Fruit fly (Drosophila melanogaster) whole organism, embryonic: ENCODE results near the gene eIF3i.

Experiments
- C15 ChIP-seq: fragments of 200-800 bp; sonication (Bioruptor generic); IDR thresholded peaks from 3 replicates; pipeline ENCODE4 v1.3.6; 2022; ENCODE audit warnings: missing biosample characterization, missing genetic modification characterization
- CG10267 ChIP-seq: fragments of 200-800 bp; sonication (Bioruptor generic); optimal IDR thresholded peaks from 2 replicates; lab custom pipeline; 2018; ENCODE audit warnings: missing biosample characterization, mild to moderate bottlenecking, missing genetic modification characterization, moderate library complexity
- CG12071 ChIP-seq: fragments of 200-800 bp; sonication (Bioruptor generic); optimal IDR thresholded peaks from 3 replicates; lab custom pipeline; 2018; ENCODE audit warnings: missing biosample characterization, mild to moderate bottlenecking, missing genetic modification characterization
- CG13624 ChIP-seq: fragments of 200-800 bp; sonication (Bioruptor generic); optimal IDR thresholded peaks from 2 replicates; lab custom pipeline; 2016; ENCODE audit warnings: missing biosample characterization, missing genetic modification characterization
- CG13894 ChIP-seq: fragments of 200-800 bp; sonication (Bioruptor generic); optimal IDR thresholded peaks from 3 replicates; lab custom pipeline; 2018; ENCODE audit warnings: missing biosample characterization, mild to moderate bottlenecking, missing genetic modification characterization, moderate library complexity
- CG14050 ChIP-seq: fragments of 200-800 bp; sonication (Bioruptor generic); IDR thresholded peaks from 3 replicates; pipeline ENCODE4 v1.3.6; 2022; ENCODE audit warnings: missing biosample characterization, missing genetic modification characterization
- CG15269 ChIP-seq: fragments of 200-800 bp; sonication (Bioruptor generic); optimal IDR thresholded peaks from 2 replicates; lab custom pipeline; 2018; ENCODE audit warnings: missing biosample characterization, mild to moderate bottlenecking, missing genetic modification characterization, moderate library complexity
- CG15479 ChIP-seq: fragments of 200-800 bp; sonication (Bioruptor generic); optimal IDR thresholded peaks from 3 replicates; lab custom pipeline; 2019; ENCODE audit warnings: missing biosample characterization, mild to moderate bottlenecking, missing genetic modification characterization, moderate library complexity
- CG16815 ChIP-seq: fragments of 200-800 bp; sonication (Bioruptor generic); optimal IDR thresholded peaks from 3 replicates; lab custom pipeline; 2017; ENCODE audit warnings: missing biosample characterization, mild to moderate bottlenecking, missing genetic modification characterization
- CG16863 ChIP-seq: fragments of 200-800 bp; sonication (Bioruptor generic); optimal IDR thresholded peaks from 3 replicates; lab custom pipeline; 2016; ENCODE audit warnings: missing biosample characterization, missing genetic modification characterization
- CG17912 ChIP-seq: fragments of 200-800 bp; sonication (Bioruptor generic); optimal IDR thresholded peaks from 2 replicates; lab custom pipeline; 2018; ENCODE audit warnings: missing biosample characterization, mild to moderate bottlenecking, missing genetic modification characterization
- CG2199 ChIP-seq: fragments of 200-800 bp; sonication (Bioruptor generic); IDR thresholded peaks from 3 replicates; pipeline ENCODE4 v1.3.6; 2022; ENCODE audit warnings: missing biosample characterization, missing genetic modification characterization
- CG2678 ChIP-seq: fragments of 200-800 bp; sonication (Bioruptor generic); optimal IDR thresholded peaks from 3 replicates; lab custom pipeline; 2019; ENCODE audit warnings: missing biosample characterization, mild to moderate bottlenecking, missing genetic modification characterization, moderate library complexity
- CG30403 ChIP-seq: fragments of 200-800 bp; sonication (Bioruptor generic); optimal IDR thresholded peaks from 3 replicates; lab custom pipeline; 2016; ENCODE audit warnings: missing biosample characterization, missing genetic modification characterization
- CG5245 ChIP-seq: fragments of 200-800 bp; sonication (Bioruptor generic); optimal IDR thresholded peaks from 3 replicates; lab custom pipeline; 2016; ENCODE audit warnings: missing biosample characterization, missing genetic modification characterization
- CG9876 ChIP-seq: fragments of 200-800 bp; sonication (Bioruptor generic); optimal IDR thresholded peaks from 2 replicates; lab custom pipeline; 2016; ENCODE audit warnings: missing biosample characterization, missing genetic modification characterization
- E2f1 ChIP-seq: fragments of 200-800 bp; sonication (Bioruptor generic); IDR thresholded peaks from 2 replicates; pipeline ENCODE4 v1.3.6; 2022; ENCODE audit warnings: missing biosample characterization, missing genetic modification characterization
- Fer1 ChIP-seq: fragments of 200-800 bp; sonication (Bioruptor generic); optimal IDR thresholded peaks from 2 replicates; lab custom pipeline; 2017; ENCODE audit warnings: missing biosample characterization, mild to moderate bottlenecking, missing genetic modification characterization
- Gsc ChIP-seq: fragments of 200-800 bp; sonication (Bioruptor generic); IDR thresholded peaks from 2 replicates; pipeline ENCODE4 v1.3.6; 2022; ENCODE audit warnings: missing biosample characterization, missing genetic modification characterization
- HLH4C ChIP-seq: fragments of 200-800 bp; sonication (Bioruptor generic); IDR thresholded peaks from 3 replicates; pipeline ENCODE4 v1.3.6; 2022; ENCODE audit warnings: missing biosample characterization, missing genetic modification characterization; ENCODE audit not compliant: partially characterized antibody
- Oli ChIP-seq: fragments of 200-800 bp; sonication (Bioruptor generic); optimal IDR thresholded peaks from 2 replicates; lab custom pipeline; 2018; ENCODE audit warnings: missing biosample characterization, mild to moderate bottlenecking, missing genetic modification characterization, moderate library complexity
- Sox102F ChIP-seq: fragments of 200-800 bp; sonication (Bioruptor generic); optimal IDR thresholded peaks from 2 replicates; lab custom pipeline; 2018; ENCODE audit warnings: missing biosample characterization, mild to moderate bottlenecking, missing genetic modification characterization, moderate library complexity
- ac ChIP-seq: fragments of 200-800 bp; sonication (Bioruptor generic); optimal IDR thresholded peaks from 3 replicates; lab custom pipeline; 2017; ENCODE audit warnings: missing biosample characterization, mild to moderate bottlenecking, missing genetic modification characterization
- ara ChIP-seq: fragments of 200-800 bp; sonication (Bioruptor generic); IDR thresholded peaks from 2 replicates; pipeline ENCODE4 v1.3.6; 2022; ENCODE audit warnings: missing biosample characterization, missing genetic modification characterization
- chm ChIP-seq: fragments of 200-800 bp; sonication (Bioruptor generic); IDR thresholded peaks from 2 replicates; pipeline ENCODE4 v1.3.6; 2022; ENCODE audit warnings: missing biosample characterization, missing genetic modification characterization
- dm ChIP-seq: fragments of 200-800 bp; sonication (Bioruptor generic); optimal IDR thresholded peaks from 3 replicates; lab custom pipeline; 2016; ENCODE audit warnings: missing biosample characterization, missing genetic modification characterization
- esg ChIP-seq: fragments of 200-800 bp; sonication (Bioruptor generic); conservative IDR thresholded peaks from 2 replicates; pipeline ENCODE4 v1.3.6; 2022; ENCODE audit warnings: missing biosample characterization, missing genetic modification characterization
- fd3F ChIP-seq: fragments of 200-800 bp; sonication (Bioruptor generic); optimal IDR thresholded peaks from 2 replicates; lab custom pipeline; 2018; ENCODE audit warnings: missing biosample characterization, mild to moderate bottlenecking, missing genetic modification characterization, moderate library complexity
- fd64A ChIP-seq: fragments of 200-800 bp; sonication (Bioruptor generic); optimal IDR thresholded peaks from 3 replicates; lab custom pipeline; 2018; ENCODE audit warnings: missing biosample characterization, mild to moderate bottlenecking, missing genetic modification characterization
- her ChIP-seq: fragments of 200-800 bp; sonication (Bioruptor generic); optimal IDR thresholded peaks from 2 replicates; lab custom pipeline; 2016; ENCODE audit warnings: missing biosample characterization, missing genetic modification characterization
- knrl ChIP-seq: fragments of 200-800 bp; sonication (Bioruptor generic); IDR thresholded peaks from 3 replicates; pipeline ENCODE4 v1.3.6; 2022; ENCODE audit warnings: missing biosample characterization, missing genetic modification characterization; ENCODE audit not compliant: partially characterized antibody
- lab ChIP-seq: fragments of 200-800 bp; sonication (Bioruptor generic); optimal IDR thresholded peaks from 3 replicates; lab custom pipeline; 2017; ENCODE audit warnings: missing biosample characterization, missing genetic modification characterization, mild to moderate bottlenecking, moderate library complexity, missing genetic modification reagents
- maf-S ChIP-seq: fragments of 200-800 bp; sonication (Bioruptor generic); optimal IDR thresholded peaks from 2 replicates; lab custom pipeline; 2016; ENCODE audit warnings: missing biosample characterization, missing genetic modification characterization
- oc ChIP-seq: fragments of 200-800 bp; sonication (Bioruptor generic); optimal IDR thresholded peaks from 2 replicates; lab custom pipeline; 2018; ENCODE audit warnings: missing biosample characterization, mild to moderate bottlenecking, missing genetic modification characterization, moderate library complexity
- org-1 ChIP-seq: fragments of 200-800 bp; sonication (Bioruptor generic); optimal IDR thresholded peaks from 2 replicates; lab custom pipeline; 2017; ENCODE audit warnings: missing biosample characterization, missing genetic modification characterization
- p53 ChIP-seq: fragments of 200-800 bp; sonication (Bioruptor generic); optimal IDR thresholded peaks from 2 replicates; lab custom pipeline; 2016; ENCODE audit warnings: missing biosample characterization, missing genetic modification characterization
- pan ChIP-seq, 4 experiments: fragments of >200 bp in 3 of 4; fragments of 200-800 bp in 1 of 4; sonication (Bioruptor generic) in 1 of 4; optimal IDR thresholded peaks in 3 of 4; IDR thresholded peaks in 1 of 4; 2 replicates each; pipeline versions ENCODE4 v1.3.6 to Lab custom; 2017 to 2022; ENCODE audit warnings: missing biosample characterization in 2 of 4, missing genetic modification characterization in 2 of 4, mixed read lengths in 1 of 4
- repo ChIP-seq: fragments of 200-800 bp; sonication (Bioruptor generic); optimal IDR thresholded peaks from 2 replicates; lab custom pipeline; 2016; ENCODE audit warnings: missing biosample characterization, missing genetic modification characterization
- sens ChIP-seq: fragments of 200-800 bp; sonication (Bioruptor generic); peaks from one replicate; lab custom pipeline; 2016; ENCODE audit warnings: missing biosample characterization, missing genetic modification characterization
- stc ChIP-seq: fragments of 200-800 bp; sonication (Bioruptor generic); IDR thresholded peaks from 2 replicates; pipeline ENCODE4 v1.3.6; 2022; ENCODE audit warnings: missing biosample characterization, missing genetic modification characterization
- tap ChIP-seq: fragments of 200-800 bp; optimal IDR thresholded peaks from 3 replicates; lab custom pipeline; 2019; ENCODE audit warnings: missing biosample characterization, mild to moderate bottlenecking, missing genetic modification characterization, moderate library complexity
- tna ChIP-seq: fragments of 200-800 bp; sonication (Bioruptor generic); IDR thresholded peaks from 2 replicates; pipeline ENCODE4 v1.3.6; 2022; ENCODE audit warnings: missing biosample characterization, missing genetic modification characterization; ENCODE audit not compliant: partially characterized antibody
- trem ChIP-seq: fragments of 200-800 bp; optimal IDR thresholded peaks from 3 replicates; lab custom pipeline; 2019; ENCODE audit warnings: missing biosample characterization, mild to moderate bottlenecking, missing genetic modification characterization, moderate library complexity
- twi ChIP-seq: fragments of 200-800 bp; optimal IDR thresholded peaks from 2 replicates; lab custom pipeline; 2019; ENCODE audit warnings: missing biosample characterization, mild to moderate bottlenecking, missing genetic modification characterization, moderate library complexity
- zf30C ChIP-seq: fragments of 200-800 bp; sonication (Bioruptor generic); optimal IDR thresholded peaks from 3 replicates; lab custom pipeline; 2018; ENCODE audit warnings: missing biosample characterization, mild to moderate bottlenecking, missing genetic modification characterization

eIF3i gene

dm6 chr2L:4930541-4930940, 37.0 kb downstream of the eIF3i start (continued):
- TF ChIP-seq CG9876 (GFP tag; lab: Kevin White, UChicago) (no peak), C15 (GFP tag; lab: Robert Waterston, UW) (no peak), CG15269 (peak; percentile 20), p53 (GFP tag; lab: Kevin White, UChicago) (no peak), repo (no peak), trem (no peak), maf-S (GFP tag; lab: Kevin White, UChicago) (no peak), CG17912 (GFP tag; lab: Kevin White, UChicago) (no peak), Fer1 (GFP tag; lab: Kevin White, UChicago) (no peak), E2f1 (peak; percentile 15; the same call in 1 of the 2 replicates), twi (tag; lab: Kevin White, UChicago) (no peak), ara (GFP tag; lab: Robert Waterston, UW) (peak; percentile 39; the same call in 1 of the 2 replicates), CG15479 (GFP tag; lab: Kevin White, UChicago) (no peak), CG13624 (GFP tag; lab: Kevin White, UChicago) (no peak), CG5245 (GFP tag; lab: Kevin White, UChicago) (no peak), stc (GFP tag; lab: Robert Waterston, UW) (no peak), knrl (GFP tag; lab: Robert Waterston, UW) (no peak), CG30403 (GFP tag; lab: Kevin White, UChicago) (no peak), fd3F (no peak), zf30C (GFP tag; lab: Kevin White, UChicago) (no peak), sens (GFP tag; lab: Kevin White, UChicago) (peak; percentile 83), CG10267 (tag; lab: Kevin White, UChicago) (no peak), CG2678 (tag; lab: Kevin White, UChicago) (peak; percentile 37), CG12071 (GFP tag; lab: Kevin White, UChicago) (peak; percentile 1), pan (optimal IDR thresholded peaks at IDR 0.05; lab: Kevin White, UChicago) (no peak), pan (GFP tag; optimal IDR thresholded peaks at IDR 0.05 in 1 of 2, IDR thresholded peaks at IDR 0.05 in 1 of 2) (peak in 1 of 2 experiments; percentile 21), oc (tag; lab: Kevin White, UChicago) (no peak), dm (no peak), fd64A (GFP tag; lab: Kevin White, UChicago) (no peak), Gsc (no peak), lab (GFP tag; lab: Kevin White, UChicago) (peak; percentile 34), CG16863 (GFP tag; lab: Kevin White, UChicago) (no peak), ac (GFP tag; lab: Kevin White, UChicago) (no peak), her (GFP tag; lab: Kevin White, UChicago) (no peak), chm (GFP tag; lab: Robert Waterston, UW) (no peak), esg (GFP tag; lab: Robert Waterston, UW) (no peak), HLH4C (GFP tag; lab: Robert Waterston, UW) (no peak), org-1 (GFP tag; lab: Kevin White, UChicago) (no peak), tna (no peak), CG14050 (GFP tag; lab: Robert Waterston, UW) (0 out of 3 replicates have a peak, but pooled peaks have one; percentile 10), CG13894 (tag; lab: Kevin White, UChicago) (no peak), Sox102F (GFP tag; lab: Kevin White, UChicago) (peak; percentile 5), tap (tag; lab: Kevin White, UChicago) (peak; percentile 8), CG16815 (GFP tag; lab: Kevin White, UChicago) (no peak), Oli (peak; percentile 19), CG2199 (no peak)
